Worm (Caenorhabditis elegans): Measurements from ENCODE around the gene R11A8.1.

The R11A8.1 gene

DNA sequence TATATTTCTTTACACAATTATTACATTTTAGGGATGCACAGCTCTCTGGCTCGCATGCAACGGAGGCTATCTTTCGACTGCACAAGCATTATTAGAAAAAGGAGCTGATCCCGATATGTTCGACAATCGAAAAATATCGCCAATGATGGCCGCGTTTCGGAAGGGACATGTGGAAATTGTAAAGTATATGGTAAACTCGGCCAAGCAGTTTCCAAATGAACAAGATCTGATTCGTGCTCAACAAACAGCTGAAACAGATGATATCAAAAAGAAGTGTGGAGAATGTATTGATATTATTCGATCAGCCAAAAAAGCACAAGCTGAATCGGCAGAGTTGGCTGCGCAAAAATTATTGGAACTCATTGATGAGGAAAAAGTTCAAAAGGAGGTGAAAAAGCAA, 25.9 kb upstream of the R11A8.1 start:
- TF ChIP-seq Y67H2A.10 (GFP tag; conservative IDR thresholded peaks at IDR 0.05) (no peak), ceh-27 (GFP tag; optimal IDR thresholded peaks at IDR 0.05) (no peak), fkh-3 (tag; optimal IDR thresholded peaks at IDR 0.05) (no peak), nhr-27 (tag; optimal IDR thresholded peaks at IDR 0.05) (no peak), B0035.1 (tag; optimal IDR thresholded peaks at IDR 0.05) (no peak), madf-10 (tag; optimal IDR thresholded peaks at IDR 0.05) (no peak), Y95B8A.8 (GFP tag; IDR thresholded peaks at IDR 0.05) (no peak), snpc-3.4 (tag; optimal IDR thresholded peaks at IDR 0.05) (no peak), tbx-9 (tag; optimal IDR thresholded peaks at IDR 0.05; ENCODE audit: borderline replicate concordance) (no peak), nhr-179 (tag; optimal IDR thresholded peaks at IDR 0.05) (no peak), unc-130 (GFP tag; optimal IDR thresholded peaks at IDR 0.05) (no peak), ztf-3 (GFP tag; optimal IDR thresholded peaks at IDR 0.05) (no peak)

DNA sequence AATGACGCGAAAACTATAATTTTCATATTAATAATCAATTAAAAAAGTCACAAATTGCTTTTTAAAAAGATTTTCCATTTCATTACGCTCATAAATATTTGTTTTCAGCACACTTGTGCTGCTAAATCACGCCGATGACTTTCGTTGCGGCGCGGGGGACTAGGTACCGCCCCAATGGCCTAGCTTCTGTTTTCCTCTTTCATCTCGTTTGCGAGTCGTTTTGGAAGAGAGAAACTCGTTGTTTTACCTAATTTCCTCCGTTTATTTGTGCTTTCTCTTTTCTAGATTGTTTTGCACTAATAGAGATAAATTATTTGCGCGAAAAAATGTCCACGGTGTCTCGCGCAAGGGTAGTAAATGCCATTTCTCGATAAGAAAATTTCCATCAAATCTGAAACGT, 24.1 kb upstream of the R11A8.1 start:
- 0 out of 2 replicates have a peak, but pooled peaks have one; percentile 0 for TF ChIP-seq Y67H2A.10 (GFP tag; conservative IDR thresholded peaks at IDR 0.05)
- TF ChIP-seq ztf-18 (tag; optimal IDR thresholded peaks at IDR 0.05) = peak; percentile 59
- TF ChIP-seq lin-54 (GFP tag; optimal IDR thresholded peaks at IDR 0.05) = no peak
- no peak for TF ChIP-seq akir-1 (GFP tag; optimal IDR thresholded peaks at IDR 0.05)
- TF ChIP-seq snpc-4 (GFP tag; optimal IDR thresholded peaks at IDR 0.05) = peak; percentile 5
- TF ChIP-seq snpc-4 (tag; optimal IDR thresholded peaks at IDR 0.05) = no peak
- no peak for TF ChIP-seq cebp-1 (GFP tag; IDR thresholded peaks at IDR 0.05)
- TF ChIP-seq cebp-1 (tag; optimal IDR thresholded peaks at IDR 0.05) = peak; percentile 3
- TF ChIP-seq tlf-1 (GFP tag; optimal IDR thresholded peaks at IDR 0.05) = no peak
- TF ChIP-seq xnd-1 (tag; optimal IDR thresholded peaks at IDR 0.05) = no peak
- TF ChIP-seq zfh-2 (GFP tag; conservative IDR thresholded peaks at IDR 0.05) = no peak
- TF ChIP-seq rpc-1 (optimal IDR thresholded peaks at IDR 0.05) = no peak
- no peak for TF ChIP-seq rpc-1 (tag; optimal IDR thresholded peaks at IDR 0.05)

DNA sequence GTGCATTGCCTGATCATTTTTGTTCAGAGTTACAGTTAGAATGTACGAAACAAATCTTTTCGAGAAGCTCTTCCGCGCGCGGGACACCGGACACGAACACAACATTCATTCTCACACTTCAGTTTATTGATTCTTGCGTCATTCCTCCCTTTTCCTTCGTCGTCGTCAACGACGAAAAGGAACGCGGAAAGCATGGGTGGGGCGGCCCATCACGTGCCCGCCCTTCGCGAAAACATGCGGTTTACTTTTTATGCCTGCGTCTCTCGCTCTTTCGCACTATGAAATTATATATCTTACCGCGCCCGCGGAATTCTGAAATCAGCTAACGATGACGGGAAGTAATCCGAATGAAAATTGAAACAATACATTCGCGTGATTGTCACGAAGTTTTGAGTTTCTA, 23.7 kb upstream of the R11A8.1 start:
- no peak for TF ChIP-seq lag-1 (GFP tag; IDR thresholded peaks at IDR 0.05)
- TF ChIP-seq let-607 (tag; optimal IDR thresholded peaks at IDR 0.05) = no peak
- no peak for TF ChIP-seq mxl-1 (tag; optimal IDR thresholded peaks at IDR 0.05)
- TF ChIP-seq efl-1 (GFP tag; optimal IDR thresholded peaks at IDR 0.05) = peak; percentile 70
- TF ChIP-seq ztf-25 (GFP tag; IDR thresholded peaks at IDR 0.05) = no peak
- TF ChIP-seq athp-1 (tag; optimal IDR thresholded peaks at IDR 0.05) = no peak
- no peak for TF ChIP-seq F39B2.1 (GFP tag; IDR thresholded peaks at IDR 0.05)
- no peak for TF ChIP-seq sdz-38 (tag; optimal IDR thresholded peaks at IDR 0.05)
- TF ChIP-seq lin-26 (GFP tag; IDR thresholded peaks at IDR 0.05) = no peak
- no peak for TF ChIP-seq F49E8.2 (tag; optimal IDR thresholded peaks at IDR 0.05; ENCODE audit: insufficient read depth)
- no peak for TF ChIP-seq F55B11.4 (tag; optimal IDR thresholded peaks at IDR 0.05; ENCODE audit: borderline replicate concordance, insufficient read depth)
- no peak for TF ChIP-seq hmg-20 (GFP tag; IDR thresholded peaks at IDR 0.05)
- peak; percentile 45 for TF ChIP-seq dox-1 (GFP tag; IDR thresholded peaks at IDR 0.05)
- TF ChIP-seq ztf-22 (GFP tag; optimal IDR thresholded peaks at IDR 0.05) = no peak
- TF ChIP-seq nhr-179 (tag; optimal IDR thresholded peaks at IDR 0.05) = no peak
- no peak for TF ChIP-seq nhr-90 (tag; optimal IDR thresholded peaks at IDR 0.05)
- no peak for TF ChIP-seq mel-28 (tag; optimal IDR thresholded peaks at IDR 0.05; ENCODE audit: borderline replicate concordance)
- TF ChIP-seq F23B12.7 (tag; optimal IDR thresholded peaks at IDR 0.05; ENCODE audit: insufficient read depth) = peak; percentile 0
- TF ChIP-seq lir-1 (GFP tag; conservative IDR thresholded peaks at IDR 0.05) = peak; percentile 35; the same call in 1 of the 2 replicates
- TF ChIP-seq lin-54 (GFP tag; optimal IDR thresholded peaks at IDR 0.05) = peak; percentile 16
- peak; percentile 72 for TF ChIP-seq hmg-1.2 (GFP tag; IDR thresholded peaks at IDR 0.05)
- TF ChIP-seq gei-17 (GFP tag; optimal IDR thresholded peaks at IDR 0.05) = no peak
- TF ChIP-seq Y79H2A.3 (GFP tag; conservative IDR thresholded peaks at IDR 0.05) = no peak
- TF ChIP-seq rcor-1 (GFP tag; IDR thresholded peaks at IDR 0.05) = peak; percentile 33; the same call in 1 of the 2 replicates
- no peak for TF ChIP-seq madf-10 (tag; optimal IDR thresholded peaks at IDR 0.05)
- TF ChIP-seq bed-1 (GFP tag; IDR thresholded peaks at IDR 0.05) = no peak
